Fruit fly (Drosophila melanogaster) whole organism, embryonic: Measurements from ENCODE around the gene CG15011.

Source experiments
- CG12155 ChIP-seq: fragments of 200-800 bp; sonication (Bioruptor generic); optimal IDR thresholded peaks from 3 replicates; lab custom pipeline; 2016; ENCODE audit warnings: missing biosample characterization, missing genetic modification characterization
- CG12769 ChIP-seq: fragments of 200-800 bp; sonication (Bioruptor generic); optimal IDR thresholded peaks from 2 replicates; lab custom pipeline; 2019; ENCODE audit warnings: missing biosample characterization, mild to moderate bottlenecking, missing genetic modification characterization, moderate library complexity
- CG14050 ChIP-seq: fragments of 200-800 bp; sonication (Bioruptor generic); IDR thresholded peaks from 3 replicates; pipeline ENCODE4 v1.3.6; 2022; ENCODE audit warnings: missing biosample characterization, missing genetic modification characterization
- CG8765 ChIP-seq: fragments of 200-800 bp; sonication (Bioruptor generic); IDR thresholded peaks from 2 replicates; pipeline ENCODE4 v1.3.6; 2022; ENCODE audit warnings: missing biosample characterization, missing genetic modification characterization
- Side ChIP-seq: fragments of 200-800 bp; sonication (Bioruptor generic); optimal IDR thresholded peaks from 2 replicates; lab custom pipeline; 2016; ENCODE audit warnings: missing biosample characterization, missing genetic modification characterization
- Six4 ChIP-seq: fragments of 200-800 bp; sonication (Bioruptor generic); optimal IDR thresholded peaks from 2 replicates; lab custom pipeline; 2016; ENCODE audit warnings: missing biosample characterization, missing genetic modification characterization

dm6 chr3L:4307691-4308383, 48.9 kb upstream of the CG15011 start, which contains the start of gene dyl:
- TF ChIP-seq CG8765 (GFP tag; lab: Robert Waterston, UW) (no peak), CG14050 (GFP tag; lab: Robert Waterston, UW) (no peak), CG12155 (no peak), Six4 (GFP tag; lab: Kevin White, UChicago) (no peak), CG12769 (tag; lab: Kevin White, UChicago) (peak; percentile 9), Side (GFP tag; lab: Kevin White, UChicago) (no peak)
